Fruit fly (Drosophila melanogaster) whole organism, prepupa: ENCODE results near the gene CG13239.

ENCODE experiments used
- CG10631 ChIP-seq: fragments of 200-800 bp; sonication (Bioruptor generic); optimal IDR thresholded peaks from 2 replicates; lab custom pipeline; 2016; ENCODE audit warnings: missing biosample characterization, missing genetic modification characterization
- CG10669 ChIP-seq: fragments of 200-800 bp; sonication (Bioruptor generic); optimal IDR thresholded peaks from 3 replicates; lab custom pipeline; 2018; ENCODE audit warnings: missing biosample characterization, mild to moderate bottlenecking, missing genetic modification characterization, moderate library complexity
- CG11294 ChIP-seq: fragments of 200-800 bp; sonication (Bioruptor generic); IDR thresholded peaks from 2 replicates; pipeline ENCODE4 v1.3.6; 2022; ENCODE audit warnings: missing biosample characterization, missing genetic modification characterization
- CG15336 ChIP-seq: fragments of 200-800 bp; sonication (Bioruptor generic); IDR thresholded peaks from 2 replicates; pipeline ENCODE4 v1.3.6; 2022; ENCODE audit warnings: missing biosample characterization, missing genetic modification characterization
- CG3032 ChIP-seq: fragments of 200-800 bp; optimal IDR thresholded peaks from 2 replicates; lab custom pipeline; 2019; ENCODE audit warnings: missing biosample characterization, mild to moderate bottlenecking, missing genetic modification characterization, moderate library complexity
- CG31627 ChIP-seq: fragments of 200-800 bp; sonication (Bioruptor generic); optimal IDR thresholded peaks from 3 replicates; lab custom pipeline; 2016; ENCODE audit warnings: missing biosample characterization, missing genetic modification characterization
- CG32006 ChIP-seq: fragments of 200-800 bp; sonication (Bioruptor generic); optimal IDR thresholded peaks from 3 replicates; lab custom pipeline; 2017; ENCODE audit warnings: missing biosample characterization, mild to moderate bottlenecking, missing genetic modification characterization
- CG4318 ChIP-seq: fragments of 200-800 bp; sonication (Bioruptor generic); optimal IDR thresholded peaks from 3 replicates; lab custom pipeline; 2017; ENCODE audit warnings: missing biosample characterization, mild to moderate bottlenecking, missing genetic modification characterization
- CG6808 ChIP-seq: fragments of 200-800 bp; sonication (Bioruptor generic); optimal IDR thresholded peaks from 3 replicates; lab custom pipeline; 2017; ENCODE audit warnings: missing biosample characterization, missing genetic modification characterization, mild to moderate bottlenecking, moderate library complexity, missing genetic modification reagents
- CG6854 ChIP-seq: fragments of 200-800 bp; sonication (Bioruptor generic); optimal IDR thresholded peaks from 2 replicates; lab custom pipeline; 2017; ENCODE audit warnings: missing biosample characterization, mild to moderate bottlenecking, missing genetic modification characterization
- Eip78C ChIP-seq: fragments of 200-800 bp; sonication (Bioruptor generic); peaks from one replicate; lab custom pipeline; 2016; ENCODE audit warnings: missing biosample characterization, missing genetic modification characterization
- Ets21C ChIP-seq: fragments of 200-800 bp; sonication (Bioruptor generic); optimal IDR thresholded peaks from 3 replicates; lab custom pipeline; 2016; ENCODE audit warnings: missing biosample characterization, missing genetic modification characterization
- Hr39 ChIP-seq: fragments of 200-800 bp; sonication (Bioruptor generic); optimal IDR thresholded peaks from 2 replicates; lab custom pipeline; 2016; ENCODE audit warnings: missing biosample characterization, missing genetic modification characterization
- Smox ChIP-seq: fragments of 200-800 bp; sonication (Bioruptor generic); optimal IDR thresholded peaks from 3 replicates; lab custom pipeline; 2016; ENCODE audit warnings: missing biosample characterization, missing genetic modification characterization
- Sox102F ChIP-seq: fragments of 200-800 bp; sonication (Bioruptor generic); optimal IDR thresholded peaks from 2 replicates; lab custom pipeline; 2016; ENCODE audit warnings: missing biosample characterization, mild to moderate bottlenecking, missing genetic modification characterization
- dsx ChIP-seq: fragments of 200-800 bp; optimal IDR thresholded peaks from 3 replicates; lab custom pipeline; 2019; ENCODE audit warnings: missing biosample characterization, mild to moderate bottlenecking, missing genetic modification characterization, moderate library complexity; ENCODE audit not compliant: poor library complexity, severe bottlenecking
- fd85E ChIP-seq: fragments of 200-800 bp; sonication (Bioruptor generic); optimal IDR thresholded peaks from 3 replicates; lab custom pipeline; 2016; ENCODE audit warnings: missing biosample characterization, missing genetic modification characterization
- lz ChIP-seq: fragments of 200-800 bp; sonication (Bioruptor generic); optimal IDR thresholded peaks from 3 replicates; lab custom pipeline; 2016; ENCODE audit warnings: missing biosample characterization, missing genetic modification characterization
- spab ChIP-seq: fragments of 200-800 bp; sonication (Bioruptor generic); optimal IDR thresholded peaks from 2 replicates; lab custom pipeline; 2017; ENCODE audit warnings: missing biosample characterization, mild to moderate bottlenecking, missing genetic modification characterization, missing genetic modification reagents
- svp ChIP-seq: fragments of 200-800 bp; sonication (Bioruptor generic); peaks from one replicate; lab custom pipeline; 2016; ENCODE audit warnings: missing biosample characterization, missing genetic modification characterization

The CG13239 gene

DNA sequence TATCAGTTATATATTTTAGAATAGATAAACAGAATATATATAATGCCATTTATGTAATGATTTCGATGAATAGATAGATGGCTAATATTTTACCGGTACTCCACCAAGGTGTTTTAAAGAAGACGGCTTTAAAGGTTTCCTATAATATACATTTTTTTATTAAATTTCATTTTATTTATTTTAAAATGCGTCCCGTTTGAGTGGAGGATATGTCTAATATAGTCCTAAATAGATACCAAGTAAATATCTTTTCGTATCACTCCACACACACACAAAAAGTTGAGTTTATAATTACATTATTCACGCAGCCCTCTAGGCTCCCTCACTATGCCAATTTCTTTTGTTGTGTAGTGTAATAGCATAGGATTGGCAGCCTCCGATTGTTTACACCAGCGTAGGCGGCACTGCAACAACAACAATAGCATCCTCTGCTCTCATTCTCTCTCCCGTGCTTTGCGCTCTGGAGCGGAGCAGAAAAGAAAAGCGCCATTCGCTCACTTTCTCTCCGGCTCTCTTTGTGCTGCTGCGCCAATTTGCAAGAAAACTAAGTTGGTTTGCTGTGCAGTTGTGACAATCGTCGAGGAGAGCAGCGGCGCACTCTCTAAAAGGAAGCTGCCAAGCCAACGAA, 49.4 kb downstream of the CG13239 start, which contains the start of gene CG12768 (continued):
- TF ChIP-seq CG32006 (GFP tag; lab: Kevin White, UChicago) (peak; percentile 78), Eip78C (GFP tag; lab: Kevin White, UChicago) (peak; percentile 41), CG6808 (peak; percentile 58), spab (GFP tag; lab: Kevin White, UChicago) (peak; percentile 67), Ets21C (GFP tag; lab: Kevin White, UChicago) (no peak), CG15336 (GFP tag; lab: Robert Waterston, UW) (no peak), CG4318 (peak; percentile 54), CG10669 (GFP tag; lab: Kevin White, UChicago) (peak; percentile 49), Smox (GFP tag; lab: Kevin White, UChicago) (no peak), CG10631 (GFP tag; lab: Kevin White, UChicago) (peak; percentile 61), CG6854 (no peak), dsx (GFP tag; lab: Kevin White, UChicago) (peak; percentile 45), fd85E (no peak), CG11294 (GFP tag; lab: Robert Waterston, UW) (no peak), Hr39 (GFP tag; lab: Kevin White, UChicago) (peak; percentile 27), CG3032 (tag; lab: Kevin White, UChicago) (peak; percentile 65), CG31627 (no peak), Sox102F (no peak), svp (peak; percentile 70), lz (peak; percentile 13)
